Worm (Caenorhabditis elegans): ENCODE measurements around the gene R11G1.7.

- TF ChIP-seq dve-1 (tag; optimal IDR thresholded peaks at IDR 0.05) (no peak), sox-4 (tag; optimal IDR thresholded peaks at IDR 0.05) (no peak), pha-4 (tag; optimal IDR thresholded peaks at IDR 0.05) (no peak), nhr-11 (tag; optimal IDR thresholded peaks at IDR 0.05) (no peak), ceh-9 (tag; optimal IDR thresholded peaks at IDR 0.05) (no peak), unc-55 (GFP tag; optimal IDR thresholded peaks at IDR 0.05) (no peak), fkh-10 (GFP tag; optimal IDR thresholded peaks at IDR 0.05) (no peak), dmd-4 (tag; optimal IDR thresholded peaks at IDR 0.05; ENCODE audit: borderline replicate concordance) (no peak), zip-5 (tag; optimal IDR thresholded peaks at IDR 0.05) (no peak), rnt-1 (tag; optimal IDR thresholded peaks at IDR 0.05) (no peak), hlh-6 (tag; optimal IDR thresholded peaks at IDR 0.05) (no peak), tbx-2 (tag; optimal IDR thresholded peaks at IDR 0.05) (no peak), ceh-31 (tag; optimal IDR thresholded peaks at IDR 0.05) (no peak)
These were observed 42.4 kb upstream of the R11G1.7 start for ce11 chrX:3613665-3614064.
